Fruit fly (Drosophila melanogaster) whole organism, wandering third instar larva: ENCODE data around the gene CG1213.

Experiments
- Abd-B ChIP-seq: fragments of >200 bp; optimal IDR thresholded peaks from 2 replicates; lab custom pipeline; 2017; ENCODE audit warnings: missing biosample characterization, missing genetic modification characterization
- CG32264 ChIP-seq: fragments of 200-800 bp; sonication (Bioruptor generic); optimal IDR thresholded peaks from 2 replicates; lab custom pipeline; 2016; ENCODE audit warnings: missing biosample characterization, missing genetic modification characterization
- CG9705 ChIP-seq: fragments of 200-800 bp; sonication (Bioruptor generic); optimal IDR thresholded peaks from 2 replicates; lab custom pipeline; 2018; ENCODE audit warnings: missing biosample characterization, mild to moderate bottlenecking, missing genetic modification characterization
- CrebA ChIP-seq: fragments of 200-800 bp; sonication (Bioruptor generic); optimal IDR thresholded peaks from 2 replicates; lab custom pipeline; 2016; ENCODE audit warnings: missing biosample characterization, mild to moderate bottlenecking, missing genetic modification characterization, borderline replicate concordance
- Dfd ChIP-seq: fragments of >200 bp; optimal IDR thresholded peaks from 2 replicates; lab custom pipeline; 2017; ENCODE audit warnings: missing biosample characterization, missing genetic modification characterization
- Dif ChIP-seq: fragments of 200-275, 200-300 bp; sonication (Bioruptor generic); optimal IDR thresholded peaks from 2 replicates; lab custom pipeline; 2018; ENCODE audit warnings: missing biosample characterization, missing genetic modification characterization; ENCODE audit not compliant: partially characterized antibody
- GATAd ChIP-seq: sonication (Bioruptor generic); optimal IDR thresholded peaks from 2 replicates; lab custom pipeline; 2016; ENCODE audit warnings: missing biosample characterization, missing genetic modification characterization
- HLH106 ChIP-seq: fragments of 200-800 bp; optimal IDR thresholded peaks from 3 replicates; lab custom pipeline; 2019; ENCODE audit warnings: missing biosample characterization, mild to moderate bottlenecking, missing genetic modification characterization, moderate library complexity
- Hnf4 ChIP-seq: fragments of 200-800 bp; sonication (Bioruptor generic); optimal IDR thresholded peaks from 2 replicates; lab custom pipeline; 2016; ENCODE audit warnings: missing biosample characterization, mild to moderate bottlenecking, missing genetic modification characterization
- Hr78 ChIP-seq: fragments of >200 bp; optimal IDR thresholded peaks from 2 replicates; lab custom pipeline; 2017; ENCODE audit warnings: missing biosample characterization, missing genetic modification characterization
- Hr83 ChIP-seq: fragments of 200-300 bp; sonication (Bioruptor generic); optimal IDR thresholded peaks from 2 replicates; lab custom pipeline; 2016; ENCODE audit warnings: missing biosample characterization, mild to moderate bottlenecking, missing genetic modification characterization, moderate library complexity; ENCODE audit not compliant: poor library complexity, severe bottlenecking
- Jra ChIP-seq: sonication (Bioruptor generic); optimal IDR thresholded peaks from 2 replicates; lab custom pipeline; 2016; ENCODE audit warnings: missing biosample characterization, missing genetic modification characterization
- Mio ChIP-seq: sonication (Bioruptor generic); optimal IDR thresholded peaks from 2 replicates; lab custom pipeline; 2016; ENCODE audit warnings: missing biosample characterization, missing genetic modification characterization
- Myc ChIP-seq: fragments of >200 bp; optimal IDR thresholded peaks from 2 replicates; lab custom pipeline; 2017
- N ChIP-seq: fragments of >200 bp; optimal IDR thresholded peaks from 2 replicates; lab custom pipeline; 2018; ENCODE audit warnings: missing biosample characterization, missing external identifiers, missing genetic modification characterization
- OdsH ChIP-seq: fragments of 200-800 bp; sonication (Bioruptor generic); optimal IDR thresholded peaks from 2 replicates; lab custom pipeline; 2016; ENCODE audit warnings: missing biosample characterization, mild to moderate bottlenecking, missing genetic modification characterization
- Sp1 ChIP-seq: fragments of 200-800 bp; sonication (Bioruptor generic); optimal IDR thresholded peaks from 3 replicates; lab custom pipeline; 2019; ENCODE audit warnings: missing biosample characterization, mild to moderate bottlenecking, missing genetic modification characterization, moderate library complexity
- Vsx2 ChIP-seq: fragments of 200-300, 225-300 bp; sonication (Bioruptor generic); optimal IDR thresholded peaks from 2 replicates; lab custom pipeline; 2018; ENCODE audit warnings: missing biosample characterization, missing genetic modification characterization; ENCODE audit not compliant: partially characterized antibody
- br ChIP-seq: fragments of 200-800 bp; sonication (Bioruptor generic); optimal IDR thresholded peaks from 2 replicates; lab custom pipeline; 2016; ENCODE audit warnings: missing biosample characterization, missing genetic modification characterization
- brk ChIP-seq: fragments of 200-800 bp; sonication (Bioruptor generic); optimal IDR thresholded peaks from 2 replicates; lab custom pipeline; 2016; ENCODE audit warnings: missing biosample characterization, mild to moderate bottlenecking, missing genetic modification characterization
- dl ChIP-seq, 2 experiments: fragments of 175-275, 200-275 bp in 1 of 2; fragments of 200-275 bp in 1 of 2; sonication (Bioruptor generic); optimal IDR thresholded peaks; lab custom pipeline; 2018; ENCODE audit warnings: mild to moderate bottlenecking in 2 of 2, missing biosample characterization in 2 of 2, missing genetic modification characterization in 2 of 2, moderate library complexity in 2 of 2; ENCODE audit not compliant: partially characterized antibody in 2 of 2, insufficient read depth in 1 of 2
- dmrt93B ChIP-seq: fragments of 200-800 bp; sonication (Bioruptor generic); optimal IDR thresholded peaks from 2 replicates; lab custom pipeline; 2018; ENCODE audit warnings: missing biosample characterization, mild to moderate bottlenecking, missing genetic modification characterization
- dsf ChIP-seq: sonication (Bioruptor generic); optimal IDR thresholded peaks from 2 replicates; lab custom pipeline; 2016; ENCODE audit warnings: missing biosample characterization, missing genetic modification characterization, borderline replicate concordance
- ey ChIP-seq: fragments of 200-800 bp; sonication (Bioruptor generic); optimal IDR thresholded peaks from 2 replicates; lab custom pipeline; 2016; ENCODE audit warnings: missing biosample characterization, missing genetic modification characterization
- foxo ChIP-seq, 2 experiments: fragments of 200-800 bp; sonication (Bioruptor generic); optimal IDR thresholded peaks; 2 replicates in 1 of 2; 3 replicates in 1 of 2; lab custom pipeline; 2016 to 2017; ENCODE audit warnings: missing biosample characterization in 2 of 2, missing genetic modification characterization in 2 of 2
- fru ChIP-seq: fragments of 200-800 bp; sonication (Bioruptor generic); optimal IDR thresholded peaks from 3 replicates; lab custom pipeline; 2016; ENCODE audit warnings: missing biosample characterization, mild to moderate bottlenecking, missing genetic modification characterization
- h ChIP-seq: fragments of 200-800 bp; sonication (Bioruptor generic); optimal IDR thresholded peaks from 3 replicates; lab custom pipeline; 2016; ENCODE audit warnings: missing biosample characterization, mild to moderate bottlenecking, missing genetic modification characterization
- jim ChIP-seq: fragments of 175-275, 200-325 bp; sonication (Bioruptor generic); optimal IDR thresholded peaks from 2 replicates; lab custom pipeline; 2016; ENCODE audit warnings: missing biosample characterization, mild to moderate bottlenecking, missing genetic modification characterization
- lola ChIP-seq: fragments of >200 bp; optimal IDR thresholded peaks from 2 replicates; lab custom pipeline; 2017; ENCODE audit warnings: missing biosample characterization, missing genetic modification characterization
- pan ChIP-seq: fragments of >200 bp; optimal IDR thresholded peaks from 2 replicates; lab custom pipeline; 2017
- psq ChIP-seq: fragments of 200-800 bp; sonication (Bioruptor generic); optimal IDR thresholded peaks from 3 replicates; lab custom pipeline; 2017; ENCODE audit warnings: missing biosample characterization, mild to moderate bottlenecking, missing genetic modification characterization, moderate library complexity
- rgr ChIP-seq: fragments of 200-800 bp; sonication (Bioruptor generic); optimal IDR thresholded peaks from 3 replicates; lab custom pipeline; 2016; ENCODE audit warnings: missing biosample characterization, mild to moderate bottlenecking, missing genetic modification characterization
- sage ChIP-seq: fragments of 200-800 bp; sonication (Bioruptor generic); optimal IDR thresholded peaks from 2 replicates; lab custom pipeline; 2016; ENCODE audit warnings: missing biosample characterization, mild to moderate bottlenecking, missing genetic modification characterization
- sv ChIP-seq: fragments of 200-800 bp; sonication (Bioruptor generic); optimal IDR thresholded peaks from 3 replicates; lab custom pipeline; 2016; ENCODE audit warnings: missing biosample characterization, missing genetic modification characterization
- tai ChIP-seq: sonication (Bioruptor generic); optimal IDR thresholded peaks from 2 replicates; lab custom pipeline; 2016; ENCODE audit warnings: missing biosample characterization, missing genetic modification characterization
- usp ChIP-seq: fragments of >200 bp; optimal IDR thresholded peaks from 2 replicates; lab custom pipeline; 2017; ENCODE audit warnings: missing biosample characterization, missing genetic modification characterization
- woc ChIP-seq: sonication (Bioruptor generic); optimal IDR thresholded peaks from 2 replicates; lab custom pipeline; 2016; ENCODE audit warnings: missing biosample characterization, mild to moderate bottlenecking, missing genetic modification characterization

The CG1213 gene

DNA sequence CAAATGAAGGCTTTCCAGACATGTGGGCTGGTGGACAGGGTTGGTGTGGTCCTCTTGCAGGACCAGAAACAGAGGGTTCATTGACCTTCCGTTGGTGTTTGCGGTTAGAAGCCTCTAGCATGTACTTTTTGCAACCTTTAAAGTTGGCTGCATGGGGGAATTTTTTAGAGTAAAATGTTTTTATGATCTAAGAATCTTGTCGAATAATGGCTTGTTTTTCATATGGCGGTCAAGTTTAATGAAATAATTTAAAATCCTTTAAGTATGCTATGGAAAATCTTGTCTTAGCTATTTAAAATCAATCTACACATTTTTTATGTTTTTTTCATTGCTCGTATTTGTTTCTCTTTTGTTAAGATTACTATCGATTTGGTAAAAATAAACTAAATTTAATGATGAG is 11.2 kb upstream of the CG1213 start, which contains the start of gene glob3:
glob3 (plus strand) TSS at position 301 of the 400 bp plus-strand sequence.
- TF ChIP-seq GATAd (GFP tag; lab: Kevin White, UChicago) (no peak), dmrt93B (no peak), Vsx2 (GFP tag; lab: Kevin White, UChicago) (no peak), h (GFP tag; lab: Kevin White, UChicago) (no peak), Mio (GFP tag; lab: Kevin White, UChicago) (no peak), Hr78 (GFP tag; lab: Kevin White, UChicago) (no peak), Sp1 (GFP tag; lab: Kevin White, UChicago) (no peak)

DNA sequence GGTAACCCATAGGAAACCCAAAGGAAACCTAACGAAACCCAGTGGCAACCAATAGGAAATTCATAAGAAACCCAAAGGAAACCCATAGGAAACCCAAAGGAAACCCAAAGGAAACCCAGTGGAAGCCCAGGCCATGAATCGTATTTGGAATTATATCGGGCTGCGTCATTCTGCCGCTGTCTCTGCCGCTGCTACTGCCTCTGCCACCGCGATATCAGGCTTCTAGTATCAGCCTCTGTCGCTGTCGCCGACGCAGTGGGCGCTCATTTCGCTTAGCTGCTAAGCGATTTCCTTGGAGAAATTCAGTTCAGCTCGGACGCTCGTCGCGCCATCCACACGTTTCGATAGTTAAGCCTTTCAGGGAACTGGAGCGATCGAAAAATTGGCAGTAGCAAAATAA is 9.6 kb upstream of the CG1213 start, which contains the start of gene CG1208:
CG1208 (plus strand) TSS at position 301 of the 400 bp plus-strand sequence.
- no peak for TF ChIP-seq Vsx2 (GFP tag; lab: Kevin White, UChicago)
- no peak for TF ChIP-seq Dfd (GFP tag; lab: Kevin White, UChicago)

DNA sequence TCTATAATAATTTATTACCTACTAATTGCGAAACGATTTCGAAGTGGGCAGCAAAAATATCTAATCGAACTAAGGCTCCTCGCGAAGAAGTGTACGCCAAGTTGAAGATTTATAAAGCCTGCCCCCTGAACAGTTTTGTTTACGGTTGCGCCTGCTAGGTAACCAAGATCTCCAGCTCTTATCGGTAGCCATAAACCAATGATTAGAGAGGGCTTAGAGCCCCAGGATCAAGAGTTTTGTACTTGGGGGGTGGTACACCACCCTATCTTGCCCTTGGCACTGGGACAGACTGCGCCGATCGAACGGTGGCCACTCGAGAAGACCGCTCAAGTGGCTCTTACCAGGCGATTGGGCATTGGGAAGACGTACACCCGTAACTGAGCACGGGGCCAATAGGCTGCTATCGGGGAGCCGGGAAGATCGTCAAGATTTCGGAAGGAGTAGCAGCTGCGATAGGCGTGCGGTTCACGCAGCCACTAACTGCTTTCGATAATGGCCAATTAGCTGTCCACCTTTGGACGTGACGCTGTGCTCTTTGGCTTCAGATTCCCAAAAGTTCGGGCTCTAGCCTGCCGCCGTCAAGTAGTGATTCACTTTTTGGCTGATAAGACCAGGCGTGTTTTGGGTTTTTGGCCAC is 8.5 kb upstream of the CG1213 start:
- no peak for TF ChIP-seq pan (lab: Kevin White, UChicago)
- no peak for TF ChIP-seq Hr83
- no peak for TF ChIP-seq jim (GFP tag; lab: Kevin White, UChicago)
- TF ChIP-seq lola (GFP tag; lab: Kevin White, UChicago): no peak
- TF ChIP-seq Dif (GFP tag; lab: Kevin White, UChicago): no peak
- no peak for TF ChIP-seq Hnf4 (GFP tag; lab: Kevin White, UChicago)
- no peak for TF ChIP-seq h (GFP tag; lab: Kevin White, UChicago)
- TF ChIP-seq GATAd (GFP tag; lab: Kevin White, UChicago): no peak
- no peak for TF ChIP-seq CrebA (GFP tag; lab: Kevin White, UChicago)
- TF ChIP-seq usp (GFP tag; lab: Kevin White, UChicago): no peak
- no peak for TF ChIP-seq rgr (GFP tag; lab: Kevin White, UChicago)
- no peak for TF ChIP-seq brk (GFP tag; lab: Kevin White, UChicago)
- no peak for TF ChIP-seq Hr78 (GFP tag; lab: Kevin White, UChicago)
- no peak for TF ChIP-seq ey (GFP tag; lab: Kevin White, UChicago)
- TF ChIP-seq tai (GFP tag; lab: Kevin White, UChicago): no peak
- no peak for TF ChIP-seq Vsx2 (GFP tag; lab: Kevin White, UChicago)
- TF ChIP-seq, all 38 proteins: peak for 0

DNA sequence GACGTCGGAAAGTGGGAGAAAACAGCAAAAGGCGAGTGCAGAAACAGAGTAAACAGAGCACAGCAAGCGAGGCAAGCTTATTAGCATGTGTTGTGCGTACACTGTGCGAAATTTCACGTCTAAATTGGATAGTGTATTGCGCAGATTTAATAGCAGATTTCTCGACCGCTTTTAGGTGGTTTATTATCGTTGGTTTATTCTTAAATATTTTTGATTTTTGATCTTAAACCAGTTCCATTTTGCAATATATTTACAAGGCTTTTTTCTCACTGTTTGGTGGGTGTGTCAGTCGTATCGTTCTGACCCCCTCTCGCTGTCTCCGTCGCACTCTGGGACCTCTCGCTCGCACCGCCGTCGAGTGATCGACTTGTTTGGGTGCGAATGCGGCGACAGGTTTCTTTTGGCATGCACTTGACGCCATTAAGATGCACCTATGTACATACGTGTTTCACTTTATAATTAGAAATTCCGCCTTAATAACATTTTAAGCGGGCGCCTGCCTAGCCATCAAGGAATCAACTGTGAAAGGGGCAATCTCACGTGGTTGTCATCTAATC is 6.9 kb upstream of the CG1213 start:
- TF ChIP-seq lola (GFP tag; lab: Kevin White, UChicago) (no peak), h (GFP tag; lab: Kevin White, UChicago) (peak; percentile 84), rgr (GFP tag; lab: Kevin White, UChicago) (peak; percentile 73), Dfd (GFP tag; lab: Kevin White, UChicago) (no peak), Myc (lab: Kevin White, UChicago) (no peak), usp (GFP tag; lab: Kevin White, UChicago) (no peak), psq (GFP tag; lab: Kevin White, UChicago) (peak; percentile 78), woc (GFP tag; lab: Kevin White, UChicago) (peak; percentile 51), sv (GFP tag; lab: Kevin White, UChicago) (no peak), br (GFP tag; lab: Kevin White, UChicago) (peak; percentile 77), dl (GFP tag; optimal IDR thresholded peaks at IDR 0.05; lab: Kevin White, UChicago; ENCODE audit: insufficient read depth in 1 of 2, partially characterized antibody in 2 of 2) (no peak), foxo (GFP tag; optimal IDR thresholded peaks at IDR 0.05; lab: Kevin White, UChicago) (peak in 1 of 2 experiments; percentile 82), CG9705 (GFP tag; lab: Kevin White, UChicago) (no peak), Hr83 (no peak), CG32264 (peak; percentile 58), Abd-B (GFP tag; lab: Kevin White, UChicago) (no peak), OdsH (GFP tag; lab: Kevin White, UChicago) (peak; percentile 72), brk (GFP tag; lab: Kevin White, UChicago) (no peak), HLH106 (peak; percentile 69), ey (GFP tag; lab: Kevin White, UChicago) (peak; percentile 87), tai (GFP tag; lab: Kevin White, UChicago) (peak; percentile 68), dmrt93B (peak; percentile 62), Hnf4 (GFP tag; lab: Kevin White, UChicago) (peak; percentile 74), pan (lab: Kevin White, UChicago) (no peak), Dif (GFP tag; lab: Kevin White, UChicago) (no peak), jim (GFP tag; lab: Kevin White, UChicago) (no peak), N (GFP tag; lab: Kevin White, UChicago) (no peak), Sp1 (GFP tag; lab: Kevin White, UChicago) (peak; percentile 59), Mio (GFP tag; lab: Kevin White, UChicago) (no peak), CrebA (GFP tag; lab: Kevin White, UChicago) (no peak), sage (GFP tag; lab: Kevin White, UChicago) (peak; percentile 39), Vsx2 (GFP tag; lab: Kevin White, UChicago) (no peak), dsf (no peak), GATAd (GFP tag; lab: Kevin White, UChicago) (peak; percentile 22), fru (peak; percentile 80), Hr78 (GFP tag; lab: Kevin White, UChicago) (no peak), Jra (GFP tag; lab: Kevin White, UChicago) (peak; percentile 35)
